Fruit fly (Drosophila melanogaster): Measurements from ENCODE around the gene CG5131.
A peak's percentile ranks its signal among the peaks of the same experiment; 100 is the strongest.

The CG5131 gene

DNA sequence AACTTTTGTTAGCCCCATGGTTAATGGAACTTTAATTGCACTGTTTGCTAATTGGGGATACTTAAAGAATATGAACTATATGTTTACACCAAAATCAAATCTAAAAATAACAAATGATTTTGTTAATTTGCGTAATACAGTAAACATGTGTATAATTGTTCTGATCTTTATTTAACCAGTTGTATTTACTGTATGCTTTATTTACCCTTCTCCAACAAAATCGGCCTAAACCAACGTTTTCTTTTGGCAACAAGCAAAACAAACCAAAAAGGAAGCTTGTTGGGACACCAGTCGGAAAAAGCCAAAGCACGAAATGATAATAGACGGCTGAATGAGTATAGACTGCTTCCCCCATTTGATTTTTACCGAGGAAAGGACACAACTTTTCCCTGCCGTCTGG is 13.7 kb upstream of the CG5131 start (continued):
- TF ChIP-seq eve (GFP tag; optimal IDR thresholded peaks at IDR 0.05) (no peak), klu (GFP tag; IDR thresholded peaks at IDR 0.05) (no peak), CG8359 (GFP tag; optimal IDR thresholded peaks at IDR 0.05; ENCODE audit: borderline replicate concordance) (no peak), CG4707 (GFP tag; optimal IDR thresholded peaks at IDR 0.05) (no peak), lilli (GFP tag; optimal IDR thresholded peaks at IDR 0.05) (peak; percentile 8), CG5245 (GFP tag; optimal IDR thresholded peaks at IDR 0.05) (no peak), CG6765 (GFP tag; optimal IDR thresholded peaks at IDR 0.05) (peak; percentile 77), CG4617 (GFP tag; optimal IDR thresholded peaks at IDR 0.05; ENCODE audit: borderline replicate concordance) (no peak), zfh1 (GFP tag; IDR thresholded peaks at IDR 0.05) (no peak), luna (GFP tag; optimal IDR thresholded peaks at IDR 0.05) (peak; percentile 80), D19B (GFP tag; optimal IDR thresholded peaks at IDR 0.05) (peak; percentile 62), Doc3 (GFP tag; IDR thresholded peaks at IDR 0.05; ENCODE audit: partially characterized antibody) (no peak), Tbp (GFP tag; optimal IDR thresholded peaks at IDR 0.05) (no peak), so (GFP tag; IDR thresholded peaks at IDR 0.05) (no peak; the same call in 2 of the 3 replicates), HLHmδ (GFP tag; optimal IDR thresholded peaks at IDR 0.05) (no peak), Med (GFP tag) (peak; percentile 93), ac (GFP tag; optimal IDR thresholded peaks at IDR 0.05) (no peak), CG12071 (GFP tag; optimal IDR thresholded peaks at IDR 0.05) (peak; percentile 69), CG10431 (GFP tag; optimal IDR thresholded peaks at IDR 0.05) (no peak), CG10979 (tag; optimal IDR thresholded peaks at IDR 0.05) (no peak), CG7372 (GFP tag; IDR thresholded peaks at IDR 0.05) (no peak), CG1832 (GFP tag; optimal IDR thresholded peaks at IDR 0.05) (no peak), TFAM (GFP tag; optimal IDR thresholded peaks at IDR 0.05) (no peak), ab (GFP tag; optimal IDR thresholded peaks at IDR 0.05) (no peak), tin (GFP tag; optimal IDR thresholded peaks at IDR 0.05) (no peak), Poxn (GFP tag; IDR thresholded peaks at IDR 0.05) (no peak), Hr3 (GFP tag; optimal IDR thresholded peaks at IDR 0.05) (no peak), lov (optimal IDR thresholded peaks at IDR 0.05) (no peak), lov (GFP tag; IDR thresholded peaks at IDR 0.05) (no peak), CG4730 (GFP tag; IDR thresholded peaks at IDR 0.05) (no peak), pho (GFP tag; optimal IDR thresholded peaks at IDR 0.05) (peak; percentile 59), CG8290 (GFP tag; optimal IDR thresholded peaks at IDR 0.05) (no peak), CG8290 (tag; optimal IDR thresholded peaks at IDR 0.05) (peak in 1 of 2 experiments; percentile 95), NC2β (GFP tag; optimal IDR thresholded peaks at IDR 0.05) (no peak), CG15011 (GFP tag; optimal IDR thresholded peaks at IDR 0.05) (peak; percentile 78), CG12942 (GFP tag; optimal IDR thresholded peaks at IDR 0.05) (no peak), dan (GFP tag; IDR thresholded peaks at IDR 0.05) (no peak), disco-r (GFP tag; optimal IDR thresholded peaks at IDR 0.05) (no peak), CG11695 (GFP tag; IDR thresholded peaks at IDR 0.05) (0 out of 3 replicates have a peak, but pooled peaks have one; percentile 44), Fer2 (tag; optimal IDR thresholded peaks at IDR 0.05) (peak; percentile 74), phol (tag; optimal IDR thresholded peaks at IDR 0.05) (no peak), gt (GFP tag; IDR thresholded peaks at IDR 0.05) (no peak), CG2199 (GFP tag; IDR thresholded peaks at IDR 0.05) (no peak), CG6683 (GFP tag; optimal IDR thresholded peaks at IDR 0.05) (peak; percentile 73), Dp (GFP tag; optimal IDR thresholded peaks at IDR 0.05) (no peak), Asciz (GFP tag; optimal IDR thresholded peaks at IDR 0.05) (no peak), CG15269 (tag; optimal IDR thresholded peaks at IDR 0.05) (peak; percentile 56), CG1529 (GFP tag; optimal IDR thresholded peaks at IDR 0.05) (no peak), slou (GFP tag; optimal IDR thresholded peaks at IDR 0.05) (peak; percentile 59), gfzf (GFP tag; optimal IDR thresholded peaks at IDR 0.05) (no peak), CG14667 (GFP tag; IDR thresholded peaks at IDR 0.05) (no peak), sd (tag; optimal IDR thresholded peaks at IDR 0.05) (peak; percentile 59), CG11093 (GFP tag; IDR thresholded peaks at IDR 0.05) (no peak)
